Fruit fly (Drosophila melanogaster): ENCODE measurements around the gene CG12268.

The CG12268 gene

dm6 chr3R:23955380-23955779 is 7.2 kb upstream of the CG12268 start (continued):
- TF ChIP-seq Lim3 (GFP tag; IDR thresholded peaks at IDR 0.05) (no peak), CG3163 (GFP tag; optimal IDR thresholded peaks at IDR 0.05) (peak; percentile 66), CG18262 (tag; optimal IDR thresholded peaks at IDR 0.05) (no peak), nom (GFP tag; optimal IDR thresholded peaks at IDR 0.05) (peak; percentile 40), CG3065 (GFP tag; optimal IDR thresholded peaks at IDR 0.05) (no peak), ATbp (GFP tag; optimal IDR thresholded peaks at IDR 0.05) (no peak), crp (GFP tag; optimal IDR thresholded peaks at IDR 0.05) (peak in 1 of 2 experiments; percentile 49), CG17385 (GFP tag; optimal IDR thresholded peaks at IDR 0.05) (peak; percentile 70), CG9437 (GFP tag; optimal IDR thresholded peaks at IDR 0.05) (no peak), sens (GFP tag) (peak; percentile 64), seq (GFP tag; IDR thresholded peaks at IDR 0.05) (no peak), CG10274 (GFP tag; optimal IDR thresholded peaks at IDR 0.05) (no peak)

- TF ChIP-seq Nf-YB (GFP tag; optimal IDR thresholded peaks at IDR 0.05) (no peak), Hr39 (optimal IDR thresholded peaks at IDR 0.05) (no peak), fd64A (GFP tag; optimal IDR thresholded peaks at IDR 0.05) (no peak), abd-A (tag; optimal IDR thresholded peaks at IDR 0.05) (no peak), CG3065 (GFP tag; optimal IDR thresholded peaks at IDR 0.05) (no peak), cg (GFP tag; optimal IDR thresholded peaks at IDR 0.05) (peak; percentile 20), crc (GFP tag; optimal IDR thresholded peaks at IDR 0.05) (no peak), CG32772 (GFP tag; IDR thresholded peaks at IDR 0.05) (no peak), Nf-YC (tag; optimal IDR thresholded peaks at IDR 0.05) (no peak), CG12236 (GFP tag; optimal IDR thresholded peaks at IDR 0.05) (no peak), chm (GFP tag; IDR thresholded peaks at IDR 0.05) (no peak), Side (GFP tag; optimal IDR thresholded peaks at IDR 0.05) (no peak), Usf (GFP tag; optimal IDR thresholded peaks at IDR 0.05) (no peak), CG13894 (tag; optimal IDR thresholded peaks at IDR 0.05) (no peak), gro (GFP tag; optimal IDR thresholded peaks at IDR 0.05) (no peak), Xrp1 (GFP tag; IDR thresholded peaks at IDR 0.05) (no peak), Trl (optimal IDR thresholded peaks at IDR 0.05) (no peak), Trl (GFP tag; optimal IDR thresholded peaks at IDR 0.05) (no peak), BEAF-32 (GFP tag; optimal IDR thresholded peaks at IDR 0.05) (no peak), CG9932 (GFP tag; IDR thresholded peaks at IDR 0.05) (no peak), Lpt (GFP tag; optimal IDR thresholded peaks at IDR 0.05) (no peak), Hr51 (GFP tag; optimal IDR thresholded peaks at IDR 0.05) (no peak), CG15073 (GFP tag; optimal IDR thresholded peaks at IDR 0.05) (no peak), lbe (GFP tag; optimal IDR thresholded peaks at IDR 0.05) (peak; percentile 87), MTF-1 (GFP tag; optimal IDR thresholded peaks at IDR 0.05; ENCODE audit: borderline replicate concordance) (no peak), corto (GFP tag; optimal IDR thresholded peaks at IDR 0.05) (peak; percentile 85), hkb (optimal IDR thresholded peaks at IDR 0.05) (no peak), hkb (GFP tag; IDR thresholded peaks at IDR 0.05) (no peak), Adf1 (GFP tag; IDR thresholded peaks at IDR 0.05) (peak; percentile 29; the same call in 1 of the 2 replicates), CG12659 (GFP tag; optimal IDR thresholded peaks at IDR 0.05) (no peak), gsb-n (tag; optimal IDR thresholded peaks at IDR 0.05) (no peak), C15 (GFP tag; IDR thresholded peaks at IDR 0.05) (no peak), Sox100B (GFP tag; optimal IDR thresholded peaks at IDR 0.05) (no peak), Drgx (GFP tag; IDR thresholded peaks at IDR 0.05) (peak; percentile 56; the same call in 1 of the 2 replicates), NK7.1 (GFP tag; optimal IDR thresholded peaks at IDR 0.05) (no peak), CG9876 (GFP tag; optimal IDR thresholded peaks at IDR 0.05) (no peak), CG8359 (GFP tag; optimal IDR thresholded peaks at IDR 0.05; ENCODE audit: borderline replicate concordance) (no peak), Blimp-1 (GFP tag; optimal IDR thresholded peaks at IDR 0.05) (no peak)
These were observed 516 bp upstream of the CG12268 start for dm6 chr3R:23948466-23949413.

Data from whole organism, embryonic.